Fruit fly (Drosophila melanogaster) whole organism, embryonic: Measurements from ENCODE around the gene Tpr2.

Experiments
- B-H1 ChIP-seq: fragments of 200-800 bp; sonication (Bioruptor generic); IDR thresholded peaks from 3 replicates; pipeline ENCODE4 v1.3.6; 2022; ENCODE audit warnings: missing biosample characterization, missing genetic modification characterization
- Bteb2 ChIP-seq: fragments of 200-800 bp; sonication (Bioruptor generic); optimal IDR thresholded peaks from 2 replicates; lab custom pipeline; 2016; ENCODE audit warnings: missing biosample characterization, missing genetic modification characterization
- CG10654 ChIP-seq: fragments of 200-800 bp; sonication (Bioruptor generic); optimal IDR thresholded peaks from 2 replicates; lab custom pipeline; 2016; ENCODE audit warnings: missing biosample characterization, missing genetic modification characterization
- CG12942 ChIP-seq: fragments of 200-800 bp; sonication (Bioruptor generic); optimal IDR thresholded peaks from 3 replicates; lab custom pipeline; 2016; ENCODE audit warnings: missing biosample characterization, missing genetic modification characterization
- CG14014 ChIP-seq: fragments of 200-800 bp; sonication (Bioruptor generic); IDR thresholded peaks from 2 replicates; pipeline ENCODE4 v1.3.6; 2022; ENCODE audit warnings: missing biosample characterization, missing genetic modification characterization
- CG1529 ChIP-seq: fragments of 200-800 bp; sonication (Bioruptor generic); optimal IDR thresholded peaks from 3 replicates; lab custom pipeline; 2018; ENCODE audit warnings: missing biosample characterization, missing genetic modification characterization
- CG17186 ChIP-seq: fragments of 200-800 bp; sonication (Bioruptor generic); optimal IDR thresholded peaks from 3 replicates; lab custom pipeline; 2017; ENCODE audit warnings: missing biosample characterization, missing genetic modification reagents, missing genetic modification characterization
- CG18262 ChIP-seq: fragments of 200-800 bp; optimal IDR thresholded peaks from 3 replicates; lab custom pipeline; 2019; ENCODE audit warnings: missing biosample characterization, mild to moderate bottlenecking, missing genetic modification characterization, moderate library complexity
- CG18619 ChIP-seq: fragments of 200-800 bp; sonication (Bioruptor generic); optimal IDR thresholded peaks from 3 replicates; lab custom pipeline; 2017; ENCODE audit warnings: missing biosample characterization, mild to moderate bottlenecking, missing genetic modification characterization
- CG31224 ChIP-seq: fragments of 200-800 bp; sonication (Bioruptor generic); IDR thresholded peaks from 2 replicates; pipeline ENCODE4 v1.3.6; 2022; ENCODE audit warnings: missing biosample characterization, missing genetic modification characterization
- CG31365 ChIP-seq: fragments of 200-800 bp; sonication (Bioruptor generic); optimal IDR thresholded peaks from 2 replicates; lab custom pipeline; 2018; ENCODE audit warnings: missing biosample characterization, mild to moderate bottlenecking, missing genetic modification characterization
- CG42726 ChIP-seq: fragments of 200-800 bp; sonication (Bioruptor generic); IDR thresholded peaks from 2 replicates; pipeline ENCODE4 v1.3.6; 2022; ENCODE audit warnings: missing biosample characterization, missing genetic modification characterization; ENCODE audit not compliant: partially characterized antibody
- CG6689 ChIP-seq: fragments of 200-800 bp; sonication (Bioruptor generic); IDR thresholded peaks from 2 replicates; pipeline ENCODE4 v1.3.6; 2022; ENCODE audit warnings: missing biosample characterization, missing genetic modification characterization
- CG7271 ChIP-seq: fragments of 200-800 bp; sonication (Bioruptor generic); optimal IDR thresholded peaks from 2 replicates; lab custom pipeline; 2018; ENCODE audit warnings: missing biosample characterization, mild to moderate bottlenecking, missing genetic modification characterization, moderate library complexity
- CG8089 ChIP-seq: fragments of 200-800 bp; sonication (Bioruptor generic); optimal IDR thresholded peaks from 3 replicates; lab custom pipeline; 2016; ENCODE audit warnings: missing biosample characterization, missing genetic modification characterization
- CG8765 ChIP-seq: fragments of 200-800 bp; sonication (Bioruptor generic); IDR thresholded peaks from 2 replicates; pipeline ENCODE4 v1.3.6; 2022; ENCODE audit warnings: missing biosample characterization, missing genetic modification characterization
- CG8944 ChIP-seq: fragments of 200-800 bp; sonication (Bioruptor generic); optimal IDR thresholded peaks from 3 replicates; lab custom pipeline; 2016; ENCODE audit warnings: missing biosample characterization, missing genetic modification characterization
- CG9215 ChIP-seq: fragments of 200-800 bp; sonication (Bioruptor generic); IDR thresholded peaks from 2 replicates; pipeline ENCODE4 v1.3.6; 2022; ENCODE audit warnings: missing biosample characterization, missing genetic modification characterization
- CG9727 ChIP-seq: fragments of 200-800 bp; sonication (Bioruptor generic); optimal IDR thresholded peaks from 3 replicates; lab custom pipeline; 2017; ENCODE audit warnings: missing biosample characterization, mild to moderate bottlenecking, missing genetic modification characterization
- Dbx ChIP-seq: fragments of 200-800 bp; sonication (Bioruptor generic); IDR thresholded peaks from 3 replicates; pipeline ENCODE4 v1.3.6; 2022; ENCODE audit warnings: missing biosample characterization, missing genetic modification characterization
- Gsc ChIP-seq: fragments of 200-800 bp; sonication (Bioruptor generic); IDR thresholded peaks from 2 replicates; pipeline ENCODE4 v1.3.6; 2022; ENCODE audit warnings: missing biosample characterization, missing genetic modification characterization
- HLH54F ChIP-seq: fragments of 200-800 bp; sonication (Bioruptor generic); optimal IDR thresholded peaks from 3 replicates; lab custom pipeline; 2016; ENCODE audit warnings: missing biosample characterization, missing genetic modification characterization
- HLHmδ ChIP-seq: fragments of 200-800 bp; sonication (Bioruptor generic); optimal IDR thresholded peaks from 2 replicates; lab custom pipeline; 2018; ENCODE audit warnings: missing biosample characterization, mild to moderate bottlenecking, missing genetic modification characterization, moderate library complexity
- Hsf ChIP-seq: fragments of 200-800 bp; sonication (Bioruptor generic); optimal IDR thresholded peaks from 3 replicates; lab custom pipeline; 2016; ENCODE audit warnings: missing biosample characterization, missing genetic modification characterization
- Kr ChIP-seq: fragments of 200-800 bp; sonication (Bioruptor generic); optimal IDR thresholded peaks from 2 replicates; lab custom pipeline; 2017; ENCODE audit warnings: missing biosample characterization, mild to moderate bottlenecking, missing genetic modification characterization
- Lim3 ChIP-seq: fragments of 200-800 bp; sonication (Bioruptor generic); IDR thresholded peaks from 2 replicates; pipeline ENCODE4 v1.3.6; 2022; ENCODE audit warnings: missing biosample characterization, missing genetic modification characterization
- NC2β ChIP-seq: fragments of 200-800 bp; sonication (Bioruptor generic); optimal IDR thresholded peaks from 2 replicates; lab custom pipeline; 2016; ENCODE audit warnings: missing biosample characterization, missing genetic modification characterization
- Xbp1 ChIP-seq: fragments of 200-800 bp; sonication (Bioruptor generic); optimal IDR thresholded peaks from 3 replicates; lab custom pipeline; 2016; ENCODE audit warnings: missing biosample characterization, mild to moderate bottlenecking, missing genetic modification characterization
- ac ChIP-seq: fragments of 200-800 bp; sonication (Bioruptor generic); optimal IDR thresholded peaks from 3 replicates; lab custom pipeline; 2017; ENCODE audit warnings: missing biosample characterization, mild to moderate bottlenecking, missing genetic modification characterization
- al ChIP-seq: fragments of 200-800 bp; sonication (Bioruptor generic); IDR thresholded peaks from 2 replicates; pipeline ENCODE4 v1.3.6; 2022; ENCODE audit warnings: missing biosample characterization, missing genetic modification characterization
- ato ChIP-seq: fragments of 200-800 bp; sonication (Bioruptor generic); IDR thresholded peaks from 2 replicates; pipeline ENCODE4 v1.3.6; 2022; ENCODE audit warnings: missing biosample characterization, missing genetic modification characterization; ENCODE audit not compliant: partially characterized antibody
- bbx ChIP-seq: fragments of 200-800 bp; sonication (Bioruptor generic); IDR thresholded peaks from 2 replicates; pipeline ENCODE4 v1.3.6; 2022; ENCODE audit warnings: missing biosample characterization, missing genetic modification characterization; ENCODE audit not compliant: partially characterized antibody
- bowl ChIP-seq: fragments of 200-800 bp; sonication (Bioruptor generic); IDR thresholded peaks from 2 replicates; pipeline ENCODE4 v1.3.6; 2022; ENCODE audit warnings: missing biosample characterization, missing genetic modification characterization
- cad ChIP-seq: fragments of >200 bp; optimal IDR thresholded peaks from 2 replicates; lab custom pipeline; 2017; ENCODE audit warnings: missing biosample characterization, missing genetic modification characterization
- cas ChIP-seq: fragments of 200-800 bp; sonication (Bioruptor generic); IDR thresholded peaks from 2 replicates; pipeline ENCODE4 v1.3.6; 2022; ENCODE audit warnings: missing biosample characterization, missing genetic modification characterization
- cato ChIP-seq: fragments of 200-800 bp; sonication (Bioruptor generic); optimal IDR thresholded peaks from 2 replicates; lab custom pipeline; 2016; ENCODE audit warnings: missing biosample characterization, missing genetic modification characterization, borderline replicate concordance
- crc ChIP-seq: fragments of 200-800 bp; sonication (Bioruptor generic); optimal IDR thresholded peaks from 2 replicates; lab custom pipeline; 2016; ENCODE audit warnings: missing biosample characterization, missing genetic modification characterization
- ham ChIP-seq: fragments of 200-800 bp; sonication (Bioruptor generic); IDR thresholded peaks from 2 replicates; pipeline ENCODE4 v1.3.6; 2022; ENCODE audit warnings: missing biosample characterization, missing genetic modification characterization
- ken ChIP-seq: fragments of 200-800 bp; sonication (Bioruptor generic); IDR thresholded peaks from 3 replicates; pipeline ENCODE4 v1.3.6; 2022; ENCODE audit warnings: missing biosample characterization, missing genetic modification characterization
- knrl ChIP-seq: fragments of 200-800 bp; sonication (Bioruptor generic); IDR thresholded peaks from 3 replicates; pipeline ENCODE4 v1.3.6; 2022; ENCODE audit warnings: missing biosample characterization, missing genetic modification characterization; ENCODE audit not compliant: partially characterized antibody
- lmd ChIP-seq: fragments of 200-800 bp; sonication (Bioruptor generic); IDR thresholded peaks from 2 replicates; pipeline ENCODE4 v1.3.6; 2022; ENCODE audit warnings: missing biosample characterization, missing genetic modification characterization
- nerfin-1 ChIP-seq: fragments of 200-800 bp; sonication (Bioruptor generic); optimal IDR thresholded peaks from 3 replicates; lab custom pipeline; 2019; ENCODE audit warnings: missing biosample characterization, mild to moderate bottlenecking, missing genetic modification characterization, moderate library complexity
- onecut ChIP-seq: fragments of 200-800 bp; sonication (Bioruptor generic); IDR thresholded peaks from 2 replicates; pipeline ENCODE4 v1.3.6; 2022; ENCODE audit warnings: missing biosample characterization, missing genetic modification characterization
- pho ChIP-seq: fragments of 200-800 bp; sonication (Bioruptor generic); optimal IDR thresholded peaks from 2 replicates; lab custom pipeline; 2016; ENCODE audit warnings: missing biosample characterization, missing genetic modification characterization
- pzg ChIP-seq: fragments of 200-800 bp; sonication (Bioruptor generic); optimal IDR thresholded peaks from 3 replicates; lab custom pipeline; 2018; ENCODE audit warnings: missing biosample characterization, mild to moderate bottlenecking, missing genetic modification characterization, moderate library complexity
- sens ChIP-seq: fragments of 200-800 bp; sonication (Bioruptor generic); peaks from one replicate; lab custom pipeline; 2016; ENCODE audit warnings: missing biosample characterization, missing genetic modification characterization
- seq ChIP-seq: fragments of 200-800 bp; sonication (Bioruptor generic); IDR thresholded peaks from 2 replicates; pipeline ENCODE4 v1.3.6; 2022; ENCODE audit warnings: missing biosample characterization, missing genetic modification characterization
- stwl ChIP-seq: fragments of 200-800 bp; sonication (Bioruptor generic); optimal IDR thresholded peaks from 3 replicates; lab custom pipeline; 2018; ENCODE audit warnings: missing biosample characterization, mild to moderate bottlenecking, missing genetic modification characterization, moderate library complexity
- tx ChIP-seq: fragments of 200-800 bp; sonication (Bioruptor generic); optimal IDR thresholded peaks from 2 replicates; lab custom pipeline; 2016; ENCODE audit warnings: missing biosample characterization, missing genetic modification characterization
- vfl ChIP-seq: fragments of 200-800 bp; sonication (Bioruptor generic); optimal IDR thresholded peaks from 2 replicates; lab custom pipeline; 2016; ENCODE audit warnings: missing biosample characterization, missing genetic modification characterization
- wek ChIP-seq: fragments of 200-800 bp; sonication (Bioruptor generic); optimal IDR thresholded peaks from 3 replicates; lab custom pipeline; 2018; ENCODE audit warnings: missing biosample characterization, mild to moderate bottlenecking, missing genetic modification characterization, moderate library complexity

Tpr2 gene

dm6 chr2L:16532702-16533385 lies 41.5 kb downstream of the Tpr2 start, which contains the start of gene CG5953 (continued):
- TF ChIP-seq ham (peak; percentile 85), cad (GFP tag; lab: Kevin White, UChicago) (no peak), HLH54F (GFP tag; lab: Kevin White, UChicago) (peak; percentile 92), CG18619 (peak; percentile 96), seq (peak; percentile 98), CG31365 (tag; lab: Kevin White, UChicago) (peak; percentile 84), CG18262 (peak; percentile 97), cas (peak; percentile 79), Hsf (GFP tag; lab: Kevin White, UChicago) (peak; percentile 95), stwl (tag; lab: Kevin White, UChicago) (peak; percentile 21), Lim3 (GFP tag; lab: Robert Waterston, UW) (peak; percentile 91), ken (GFP tag; lab: Robert Waterston, UW) (peak; percentile 96), pho (GFP tag; lab: Kevin White, UChicago) (peak; percentile 95), CG17186 (GFP tag; lab: Kevin White, UChicago) (peak; percentile 83), crc (GFP tag; lab: Kevin White, UChicago) (peak; percentile 89), CG10654 (GFP tag; lab: Kevin White, UChicago) (peak; percentile 89), NC2β (GFP tag; lab: Kevin White, UChicago) (peak; percentile 89), ac (GFP tag; lab: Kevin White, UChicago) (peak; percentile 83), pzg (GFP tag; lab: Kevin White, UChicago) (peak; percentile 14), Bteb2 (GFP tag; lab: Kevin White, UChicago) (peak; percentile 88), CG14014 (GFP tag; lab: Robert Waterston, UW) (peak; percentile 95), Kr (GFP tag; lab: Kevin White, UChicago) (no peak), onecut (peak; percentile 90), nerfin-1 (peak; percentile 94), al (peak; percentile 92), vfl (GFP tag; lab: Kevin White, UChicago) (peak; percentile 84), tx (GFP tag; lab: Kevin White, UChicago) (peak; percentile 90), CG31224 (peak; percentile 92), bowl (GFP tag; lab: Robert Waterston, UW) (peak; percentile 92), CG7271 (tag; lab: Kevin White, UChicago) (peak; percentile 88), sens (peak; percentile 99), CG8089 (GFP tag; lab: Kevin White, UChicago) (peak; percentile 64), HLHmδ (GFP tag; lab: Kevin White, UChicago) (peak; percentile 85), CG9215 (GFP tag; lab: Robert Waterston, UW) (peak; percentile 94), CG42726 (GFP tag; lab: Robert Waterston, UW) (peak; percentile 79), Xbp1 (peak; percentile 95), bbx (GFP tag; lab: Robert Waterston, UW) (peak; percentile 69; the same call in 1 of the 2 replicates), CG1529 (peak; percentile 95), CG9727 (GFP tag; lab: Kevin White, UChicago) (peak; percentile 97), ato (GFP tag; lab: Robert Waterston, UW) (peak; percentile 62; the same call in 1 of the 2 replicates), Dbx (peak; percentile 95), CG6689 (GFP tag; lab: Robert Waterston, UW) (peak; percentile 98), CG8944 (GFP tag; lab: Kevin White, UChicago) (peak; percentile 88), wek (GFP tag; lab: Kevin White, UChicago) (peak; percentile 52), CG12942 (GFP tag; lab: Kevin White, UChicago) (peak; percentile 90), Gsc (no peak), lmd (peak; percentile 98), B-H1 (GFP tag; lab: Robert Waterston, UW) (peak; percentile 94), knrl (GFP tag; lab: Robert Waterston, UW) (no peak), cato (GFP tag; lab: Kevin White, UChicago) (peak; percentile 83), CG8765 (GFP tag; lab: Robert Waterston, UW) (peak; percentile 91)
